Worm (Caenorhabditis elegans): Measurements from ENCODE around the gene nhr-130.

Gene nhr-130

ce11 chrV:459464-459863 lies 23.7 kb downstream of the nhr-130 start, which contains the start of gene nhr-203:
TSS of gene nhr-203 (plus strand) at chrV:459795.
- TF ChIP-seq hmg-11 (tag; optimal IDR thresholded peaks at IDR 0.05) (no peak), unc-62 (GFP tag; optimal IDR thresholded peaks at IDR 0.05) (no peak), nhr-67 (tag; optimal IDR thresholded peaks at IDR 0.05) (no peak), daf-12 (tag; optimal IDR thresholded peaks at IDR 0.05) (no peak), ceh-28 (tag; optimal IDR thresholded peaks at IDR 0.05) (no peak), unc-39 (tag; optimal IDR thresholded peaks at IDR 0.05) (no peak), nhr-11 (tag; optimal IDR thresholded peaks at IDR 0.05) (no peak), mdl-1 (tag; optimal IDR thresholded peaks at IDR 0.05) (no peak), zag-1 (tag; optimal IDR thresholded peaks at IDR 0.05) (no peak), nhr-12 (tag; optimal IDR thresholded peaks at IDR 0.05) (no peak), fos-1 (tag; optimal IDR thresholded peaks at IDR 0.05) (no peak), nhr-76 (tag; optimal IDR thresholded peaks at IDR 0.05) (no peak), skn-1 (tag; optimal IDR thresholded peaks at IDR 0.05) (peak; percentile 5), egl-27 (tag; optimal IDR thresholded peaks at IDR 0.05) (no peak), fkh-2 (tag; optimal IDR thresholded peaks at IDR 0.05) (no peak), R02D3.7 (tag; optimal IDR thresholded peaks at IDR 0.05) (no peak), pha-4 (tag; optimal IDR thresholded peaks at IDR 0.05) (peak; percentile 28), elt-2 (tag; optimal IDR thresholded peaks at IDR 0.05) (peak; percentile 91), tbx-2 (tag; optimal IDR thresholded peaks at IDR 0.05) (no peak), nhr-28 (tag; optimal IDR thresholded peaks at IDR 0.05) (no peak), nhr-25 (tag; optimal IDR thresholded peaks at IDR 0.05) (no peak), ceh-16 (tag; optimal IDR thresholded peaks at IDR 0.05) (no peak), egl-5 (tag; optimal IDR thresholded peaks at IDR 0.05) (no peak), eor-1 (tag; optimal IDR thresholded peaks at IDR 0.05) (no peak), nfya-1 (tag; optimal IDR thresholded peaks at IDR 0.05; ENCODE audit: insufficient read depth) (no peak), fkh-10 (GFP tag; optimal IDR thresholded peaks at IDR 0.05) (no peak), pqm-1 (tag; optimal IDR thresholded peaks at IDR 0.05) (peak; percentile 97)

- TF ChIP-seq tbx-2 (tag; optimal IDR thresholded peaks at IDR 0.05), result no peak
- TF ChIP-seq lin-39 (tag; optimal IDR thresholded peaks at IDR 0.05), result no peak
- no peak for TF ChIP-seq hmg-11 (tag; optimal IDR thresholded peaks at IDR 0.05)
- no peak for TF ChIP-seq elt-3 (tag; optimal IDR thresholded peaks at IDR 0.05)
- peak; percentile 15 for TF ChIP-seq elt-2 (tag; optimal IDR thresholded peaks at IDR 0.05)
- TF ChIP-seq pha-4 (tag; optimal IDR thresholded peaks at IDR 0.05), result peak; percentile 45
- TF ChIP-seq daf-12 (tag; optimal IDR thresholded peaks at IDR 0.05), result no peak
- TF ChIP-seq mdl-1 (tag; optimal IDR thresholded peaks at IDR 0.05), result no peak
- TF ChIP-seq nfya-1 (tag; optimal IDR thresholded peaks at IDR 0.05; ENCODE audit: insufficient read depth), result no peak
- no peak for TF ChIP-seq ZK546.5 (tag; optimal IDR thresholded peaks at IDR 0.05)
- TF ChIP-seq unc-62 (GFP tag; optimal IDR thresholded peaks at IDR 0.05), result no peak
- TF ChIP-seq nhr-43 (tag; optimal IDR thresholded peaks at IDR 0.05; ENCODE audit: poor library complexity, severe bottlenecking), result no peak
- no peak for TF ChIP-seq egl-27 (tag; optimal IDR thresholded peaks at IDR 0.05)
- no peak for TF ChIP-seq mml-1 (tag; optimal IDR thresholded peaks at IDR 0.05)
Measured at ce11 chrV:457839-458238, 25.3 kb downstream of the nhr-130 start.

ce11 chrV:453569-453968 lies 29.6 kb downstream of the nhr-130 start, which contains the start of gene nhr-98:
TSS of gene nhr-98 (plus strand) at chrV:453869.
- TF ChIP-seq tbx-2 (tag; optimal IDR thresholded peaks at IDR 0.05) (no peak), pha-4 (tag; optimal IDR thresholded peaks at IDR 0.05) (peak; percentile 2), ceh-28 (tag; optimal IDR thresholded peaks at IDR 0.05) (no peak), nhr-43 (tag; optimal IDR thresholded peaks at IDR 0.05; ENCODE audit: poor library complexity, severe bottlenecking) (no peak), nhr-28 (tag; optimal IDR thresholded peaks at IDR 0.05) (no peak)

ce11 chrV:450757-451501 lies 32.2 kb downstream of the nhr-130 start, which contains the start of gene nhr-123:
TSS of gene nhr-123 (plus strand) at chrV:451451.
- no peak for TF ChIP-seq fkh-2 (tag; optimal IDR thresholded peaks at IDR 0.05)
- TF ChIP-seq mml-1 (tag; optimal IDR thresholded peaks at IDR 0.05), result no peak
- no peak for TF ChIP-seq nhr-23 (tag; optimal IDR thresholded peaks at IDR 0.05)
- TF ChIP-seq elt-2 (tag; optimal IDR thresholded peaks at IDR 0.05), result peak; percentile 35
- no peak for TF ChIP-seq tbx-2 (tag; optimal IDR thresholded peaks at IDR 0.05)
- no peak for TF ChIP-seq elt-3 (tag; optimal IDR thresholded peaks at IDR 0.05)
- peak; percentile 27 for TF ChIP-seq pha-4 (tag; optimal IDR thresholded peaks at IDR 0.05)

All from whole organism, L3 larva.